Worm (Caenorhabditis elegans): Measurements from ENCODE around the gene str-68.

DNA sequence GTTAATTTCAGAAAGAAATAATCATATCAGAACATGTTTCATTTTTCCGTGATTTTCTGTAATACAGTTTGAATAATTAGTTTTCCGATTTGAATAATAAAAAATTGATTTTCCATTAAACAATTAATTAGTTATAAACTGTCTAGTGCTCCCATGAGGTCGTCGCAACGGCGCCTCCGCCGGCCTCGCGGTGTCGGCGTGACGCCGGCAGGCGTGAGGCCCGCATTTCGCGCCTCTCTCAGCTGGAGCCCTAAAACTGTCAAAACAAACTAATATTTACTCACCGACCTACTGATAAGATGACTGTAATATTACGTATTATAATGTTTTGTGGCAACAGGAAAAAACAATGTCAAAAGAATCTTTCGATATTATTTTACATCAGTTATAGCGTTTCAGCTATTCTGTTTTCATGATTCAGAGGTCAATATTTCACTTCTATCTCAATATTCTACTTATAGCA lies 26.0 kb upstream of the str-68 start, which contains the start of gene F02C9.2:
- no peak for TF ChIP-seq T22C8.4 (GFP tag; IDR thresholded peaks at IDR 0.05)
- TF ChIP-seq cog-1 (tag; optimal IDR thresholded peaks at IDR 0.05): no peak
- TF ChIP-seq ztf-23 (GFP tag; IDR thresholded peaks at IDR 0.05): no peak
